Fruit fly (Drosophila melanogaster) whole organism, embryonic: ENCODE data around the gene mRpL15.

Experiments
- B-H1 ChIP-seq: fragments of 200-800 bp; sonication (Bioruptor generic); IDR thresholded peaks from 3 replicates; pipeline ENCODE4 v1.3.6; 2022; ENCODE audit warnings: missing biosample characterization, missing genetic modification characterization
- CG11456 ChIP-seq: fragments of 200-800 bp; sonication (Bioruptor generic); IDR thresholded peaks from 3 replicates; pipeline ENCODE4 v1.3.6; 2022; ENCODE audit warnings: missing biosample characterization, missing genetic modification characterization
- CG12299 ChIP-seq: fragments of 200-800 bp; sonication (Bioruptor generic); optimal IDR thresholded peaks from 2 replicates; lab custom pipeline; 2018; ENCODE audit warnings: missing biosample characterization, mild to moderate bottlenecking, missing genetic modification characterization
- CG12744 ChIP-seq: fragments of 200-800 bp; sonication (Bioruptor generic); optimal IDR thresholded peaks from 2 replicates; lab custom pipeline; 2016; ENCODE audit warnings: missing biosample characterization, missing genetic modification characterization
- CG12942 ChIP-seq: fragments of 200-800 bp; sonication (Bioruptor generic); optimal IDR thresholded peaks from 3 replicates; lab custom pipeline; 2016; ENCODE audit warnings: missing biosample characterization, missing genetic modification characterization
- CG13123 ChIP-seq: fragments of 200-800 bp; sonication (Bioruptor generic); optimal IDR thresholded peaks from 2 replicates; lab custom pipeline; 2016; ENCODE audit warnings: missing biosample characterization, missing genetic modification characterization
- CG14965 ChIP-seq: fragments of 200-800 bp; sonication (Bioruptor generic); optimal IDR thresholded peaks from 2 replicates; lab custom pipeline; 2016; ENCODE audit warnings: missing biosample characterization, missing genetic modification characterization, borderline replicate concordance
- CG15269 ChIP-seq: fragments of 200-800 bp; sonication (Bioruptor generic); optimal IDR thresholded peaks from 2 replicates; lab custom pipeline; 2018; ENCODE audit warnings: missing biosample characterization, mild to moderate bottlenecking, missing genetic modification characterization, moderate library complexity
- CG15601 ChIP-seq: fragments of 200-800 bp; sonication (Bioruptor generic); optimal IDR thresholded peaks from 3 replicates; lab custom pipeline; 2019; ENCODE audit warnings: missing biosample characterization, mild to moderate bottlenecking, missing genetic modification characterization, moderate library complexity
- CG16779 ChIP-seq: fragments of 200-800 bp; sonication (Bioruptor generic); IDR thresholded peaks from 2 replicates; pipeline ENCODE4 v1.3.6; 2022; ENCODE audit warnings: missing biosample characterization, missing genetic modification characterization
- CG31224 ChIP-seq: fragments of 200-800 bp; sonication (Bioruptor generic); IDR thresholded peaks from 2 replicates; pipeline ENCODE4 v1.3.6; 2022; ENCODE audit warnings: missing biosample characterization, missing genetic modification characterization
- CG31365 ChIP-seq: fragments of 200-800 bp; sonication (Bioruptor generic); optimal IDR thresholded peaks from 2 replicates; lab custom pipeline; 2018; ENCODE audit warnings: missing biosample characterization, mild to moderate bottlenecking, missing genetic modification characterization
- CG32767 ChIP-seq: fragments of 200-800 bp; sonication (Bioruptor generic); IDR thresholded peaks from 2 replicates; pipeline ENCODE4 v1.3.6; 2022; ENCODE audit warnings: missing biosample characterization, missing genetic modification characterization
- CG4730 ChIP-seq: fragments of 200-800 bp; sonication (Bioruptor generic); IDR thresholded peaks from 2 replicates; pipeline ENCODE4 v1.3.6; 2022; ENCODE audit warnings: missing biosample characterization, missing genetic modification characterization
- CG5180 ChIP-seq: fragments of 200-800 bp; sonication (Bioruptor generic); optimal IDR thresholded peaks from 3 replicates; lab custom pipeline; 2017; ENCODE audit warnings: missing biosample characterization, missing genetic modification characterization, mild to moderate bottlenecking, moderate library complexity, missing genetic modification reagents
- CG7556 ChIP-seq: fragments of 200-800 bp; sonication (Bioruptor generic); optimal IDR thresholded peaks from 2 replicates; lab custom pipeline; 2017; ENCODE audit warnings: missing biosample characterization, mild to moderate bottlenecking, missing genetic modification characterization
- CG8281 ChIP-seq: fragments of 200-800 bp; sonication (Bioruptor generic); optimal IDR thresholded peaks from 2 replicates; lab custom pipeline; 2018; ENCODE audit warnings: missing biosample characterization, mild to moderate bottlenecking, missing genetic modification characterization, moderate library complexity
- CG9215 ChIP-seq: fragments of 200-800 bp; sonication (Bioruptor generic); IDR thresholded peaks from 2 replicates; pipeline ENCODE4 v1.3.6; 2022; ENCODE audit warnings: missing biosample characterization, missing genetic modification characterization
- CG9817 ChIP-seq: fragments of 200-800 bp; sonication (Bioruptor generic); optimal IDR thresholded peaks from 2 replicates; lab custom pipeline; 2018; ENCODE audit warnings: missing biosample characterization, mild to moderate bottlenecking, missing genetic modification characterization, moderate library complexity
- CkIIα-i1 ChIP-seq: fragments of 200-800 bp; sonication (Bioruptor generic); IDR thresholded peaks from 2 replicates; pipeline ENCODE4 v1.3.6; 2022; ENCODE audit warnings: missing biosample characterization, missing genetic modification characterization
- Drgx ChIP-seq: fragments of 200-800 bp; sonication (Bioruptor generic); IDR thresholded peaks from 2 replicates; pipeline ENCODE4 v1.3.6; 2022; ENCODE audit warnings: missing biosample characterization, missing genetic modification characterization
- HLH54F ChIP-seq: fragments of 200-800 bp; sonication (Bioruptor generic); optimal IDR thresholded peaks from 3 replicates; lab custom pipeline; 2016; ENCODE audit warnings: missing biosample characterization, missing genetic modification characterization
- HLHmδ ChIP-seq: fragments of 200-800 bp; sonication (Bioruptor generic); optimal IDR thresholded peaks from 2 replicates; lab custom pipeline; 2018; ENCODE audit warnings: missing biosample characterization, mild to moderate bottlenecking, missing genetic modification characterization, moderate library complexity
- Hand ChIP-seq: fragments of 200-800 bp; sonication (Bioruptor generic); optimal IDR thresholded peaks from 2 replicates; lab custom pipeline; 2017; ENCODE audit warnings: mild to moderate bottlenecking, missing biosample characterization, missing genetic modification reagents, missing genetic modification characterization
- Hey ChIP-seq: fragments of 200-800 bp; sonication (Bioruptor generic); optimal IDR thresholded peaks from 3 replicates; lab custom pipeline; 2018; ENCODE audit warnings: missing biosample characterization, mild to moderate bottlenecking, missing genetic modification characterization
- Med ChIP-seq: fragments of 200-800 bp; sonication (Bioruptor generic); peaks from one replicate; lab custom pipeline; 2016; ENCODE audit warnings: missing biosample characterization, missing genetic modification characterization, mild to moderate bottlenecking, inconsistent platforms, moderate library complexity
- Neu2 ChIP-seq: fragments of 200-800 bp; sonication (Bioruptor generic); optimal IDR thresholded peaks from 3 replicates; lab custom pipeline; 2016; ENCODE audit warnings: missing biosample characterization, missing genetic modification characterization, borderline replicate concordance
- Rfx ChIP-seq: fragments of 200-800 bp; sonication (Bioruptor generic); IDR thresholded peaks from 2 replicates; pipeline ENCODE4 v1.3.6; 2022; ENCODE audit warnings: missing biosample characterization, missing genetic modification characterization
- Six4 ChIP-seq: fragments of 200-800 bp; sonication (Bioruptor generic); optimal IDR thresholded peaks from 2 replicates; lab custom pipeline; 2016; ENCODE audit warnings: missing biosample characterization, missing genetic modification characterization
- Sox100B ChIP-seq: fragments of 200-800 bp; sonication (Bioruptor generic); optimal IDR thresholded peaks from 3 replicates; lab custom pipeline; 2018; ENCODE audit warnings: missing biosample characterization, mild to moderate bottlenecking, missing genetic modification characterization
- Spps ChIP-seq: fragments of 200-800 bp; sonication (Bioruptor generic); optimal IDR thresholded peaks from 2 replicates; lab custom pipeline; 2018; ENCODE audit warnings: missing biosample characterization, mild to moderate bottlenecking, missing genetic modification characterization
- Tbp ChIP-seq: fragments of >200 bp; optimal IDR thresholded peaks from 2 replicates; lab custom pipeline; 2018; ENCODE audit warnings: missing biosample characterization, missing genetic modification characterization
- Xbp1 ChIP-seq: fragments of 200-800 bp; sonication (Bioruptor generic); optimal IDR thresholded peaks from 3 replicates; lab custom pipeline; 2016; ENCODE audit warnings: missing biosample characterization, mild to moderate bottlenecking, missing genetic modification characterization
- ase ChIP-seq: fragments of 200-800 bp; sonication (Bioruptor generic); IDR thresholded peaks from 3 replicates; pipeline ENCODE4 v1.3.6; 2022; ENCODE audit warnings: missing biosample characterization, missing genetic modification characterization
- caup ChIP-seq: fragments of 200-800 bp; sonication (Bioruptor generic); optimal IDR thresholded peaks from 3 replicates; lab custom pipeline; 2017; ENCODE audit warnings: missing biosample characterization, mild to moderate bottlenecking, missing genetic modification characterization, moderate library complexity; ENCODE audit not compliant: severe bottlenecking
- dm ChIP-seq: fragments of 200-800 bp; sonication (Bioruptor generic); optimal IDR thresholded peaks from 3 replicates; lab custom pipeline; 2016; ENCODE audit warnings: missing biosample characterization, missing genetic modification characterization
- gcm2 ChIP-seq: fragments of 200-800 bp; sonication (Bioruptor generic); optimal IDR thresholded peaks from 2 replicates; lab custom pipeline; 2016; ENCODE audit warnings: missing biosample characterization, missing genetic modification characterization
- ham ChIP-seq: fragments of 200-800 bp; sonication (Bioruptor generic); IDR thresholded peaks from 2 replicates; pipeline ENCODE4 v1.3.6; 2022; ENCODE audit warnings: missing biosample characterization, missing genetic modification characterization
- klu ChIP-seq: fragments of 200-800 bp; sonication (Bioruptor generic); IDR thresholded peaks from 2 replicates; pipeline ENCODE4 v1.3.6; 2022; ENCODE audit warnings: missing biosample characterization, missing genetic modification characterization
- lilli ChIP-seq: fragments of 200-800 bp; sonication (Bioruptor generic); optimal IDR thresholded peaks from 3 replicates; lab custom pipeline; 2016; ENCODE audit warnings: missing biosample characterization, missing genetic modification characterization
- oc ChIP-seq: fragments of 200-800 bp; sonication (Bioruptor generic); optimal IDR thresholded peaks from 2 replicates; lab custom pipeline; 2018; ENCODE audit warnings: missing biosample characterization, mild to moderate bottlenecking, missing genetic modification characterization, moderate library complexity
- sens-2 ChIP-seq: fragments of 200-800 bp; sonication (Bioruptor generic); IDR thresholded peaks from 2 replicates; pipeline ENCODE4 v1.3.6; 2022; ENCODE audit warnings: missing biosample characterization, missing genetic modification characterization
- sisA ChIP-seq: fragments of 200-800 bp; sonication (Bioruptor generic); IDR thresholded peaks from 2 replicates; pipeline ENCODE4 v1.3.6; 2022; ENCODE audit warnings: missing biosample characterization, missing genetic modification characterization
- slbo ChIP-seq: fragments of 200-800 bp; sonication (Bioruptor generic); IDR thresholded peaks from 2 replicates; pipeline ENCODE4 v1.3.6; 2022; ENCODE audit warnings: missing biosample characterization, missing genetic modification characterization
- sob ChIP-seq: fragments of 200-800 bp; sonication (Bioruptor generic); IDR thresholded peaks from 2 replicates; pipeline ENCODE4 v1.3.6; 2022; ENCODE audit warnings: missing biosample characterization, missing genetic modification characterization
- sug ChIP-seq: fragments of 200-800 bp; optimal IDR thresholded peaks from 2 replicates; lab custom pipeline; 2019; ENCODE audit warnings: missing biosample characterization, mild to moderate bottlenecking, missing genetic modification characterization, moderate library complexity
- unc-4 ChIP-seq: fragments of 200-800 bp; sonication (Bioruptor generic); IDR thresholded peaks from 2 replicates; pipeline ENCODE4 v1.3.6; 2022; ENCODE audit warnings: missing biosample characterization, missing genetic modification characterization; ENCODE audit not compliant: partially characterized antibody
- usp ChIP-seq: fragments of >200 bp; optimal IDR thresholded peaks from 2 replicates; lab custom pipeline; 2017; ENCODE audit warnings: missing biosample characterization, missing genetic modification characterization
- vvl ChIP-seq: fragments of 200-800 bp; sonication (Bioruptor generic); IDR thresholded peaks from 2 replicates; pipeline ENCODE4 v1.3.6; 2022; ENCODE audit warnings: missing biosample characterization, missing genetic modification characterization
- yki ChIP-seq: fragments of >200 bp; optimal IDR thresholded peaks from 3 replicates; lab custom pipeline; 2018

Gene mRpL15

DNA sequence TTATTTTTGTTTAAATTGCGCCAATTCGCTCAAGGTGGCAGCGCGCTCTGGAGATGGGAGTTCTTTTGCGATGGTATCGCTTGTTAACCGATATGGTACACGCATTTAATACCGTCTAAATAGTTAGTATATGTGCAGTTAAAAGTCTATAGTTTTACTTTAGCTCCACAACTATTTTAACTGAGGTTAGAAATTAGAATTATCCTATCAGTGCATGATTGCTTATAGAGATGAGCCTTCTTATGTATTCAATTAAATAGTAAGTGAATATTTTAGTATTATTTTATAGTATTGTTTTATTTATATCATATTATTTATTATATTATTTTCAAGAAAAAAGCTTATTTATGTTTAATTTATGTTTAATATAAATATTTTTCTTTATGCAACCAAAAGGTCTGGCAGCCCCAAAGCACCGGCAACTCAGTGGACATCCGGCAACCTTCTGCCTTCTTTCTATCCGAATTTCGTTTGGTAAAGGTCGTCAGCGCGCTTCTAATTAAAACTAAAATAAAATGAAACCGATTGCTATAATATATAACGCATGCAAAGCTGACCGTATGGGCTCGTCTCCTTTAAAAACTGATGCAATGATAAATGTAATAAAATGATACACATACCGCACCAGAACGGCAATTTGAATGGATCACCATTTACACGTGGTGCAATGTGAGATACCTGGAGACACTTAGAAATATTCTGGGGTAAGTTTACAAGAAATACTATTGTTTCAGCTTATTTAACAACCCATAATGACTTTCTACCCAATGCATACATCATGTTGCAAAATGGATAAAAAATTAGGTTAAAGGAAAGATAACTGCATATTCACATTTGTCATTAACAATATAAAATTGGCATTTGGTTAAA lies 17.0 kb upstream of the mRpL15 start, which contains the start of gene CG5199 (continued):
- TF ChIP-seq vvl (GFP tag; lab: Robert Waterston, UW) = peak; percentile 65
- TF ChIP-seq CG9215 = peak; percentile 80
- TF ChIP-seq CG4730 (GFP tag; lab: Robert Waterston, UW) = peak; percentile 54
- TF ChIP-seq usp (GFP tag; lab: Kevin White, UChicago) = no peak
- TF ChIP-seq sug (tag; lab: Kevin White, UChicago) = peak; percentile 57
- TF ChIP-seq CG13123 (GFP tag; lab: Kevin White, UChicago) = no peak
- no peak for TF ChIP-seq Hey (tag; lab: Kevin White, UChicago)
- TF ChIP-seq B-H1 = peak; percentile 32; the same call in 2 of the 3 replicates
- no peak for TF ChIP-seq ase
- peak; percentile 73 for TF ChIP-seq unc-4 (GFP tag; lab: Robert Waterston, UW)
- TF ChIP-seq Spps (tag; lab: Kevin White, UChicago) = peak; percentile 26
- peak; percentile 79 for TF ChIP-seq CG9817 (tag; lab: Kevin White, UChicago)
- TF ChIP-seq CG14965 (GFP tag; lab: Kevin White, UChicago) = no peak
- peak; percentile 57; the same call in 1 of the 3 replicates for TF ChIP-seq CG11456
- TF ChIP-seq klu = peak; percentile 35; the same call in 1 of the 2 replicates
- peak; percentile 69 for TF ChIP-seq Sox100B (GFP tag; lab: Kevin White, UChicago)
- peak; percentile 63 for TF ChIP-seq caup (GFP tag; lab: Kevin White, UChicago)
- no peak for TF ChIP-seq yki (lab: Kevin White, UChicago)
- no peak for TF ChIP-seq CG12744 (GFP tag; lab: Kevin White, UChicago)
- no peak for TF ChIP-seq CkIIα-i1 (GFP tag; lab: Robert Waterston, UW)
- TF ChIP-seq CG31224 = peak; percentile 42; the same call in 1 of the 2 replicates
- no peak for TF ChIP-seq HLHmδ (GFP tag; lab: Kevin White, UChicago)
- no peak for TF ChIP-seq Neu2 (GFP tag; lab: Kevin White, UChicago)
- no peak for TF ChIP-seq CG5180 (GFP tag; lab: Kevin White, UChicago)
- peak; percentile 31 for TF ChIP-seq Tbp (GFP tag; lab: Kevin White, UChicago)
- peak; percentile 45 for TF ChIP-seq CG12299
- peak; percentile 25 for TF ChIP-seq HLH54F (GFP tag; lab: Kevin White, UChicago)
- TF ChIP-seq CG15269 (tag; lab: Kevin White, UChicago) = peak; percentile 58
- no peak for TF ChIP-seq sob (GFP tag; lab: Robert Waterston, UW)
- TF ChIP-seq sisA (GFP tag; lab: Robert Waterston, UW) = peak; percentile 49
- TF ChIP-seq CG31365 (tag; lab: Kevin White, UChicago) = no peak
- TF ChIP-seq CG7556 (GFP tag; lab: Kevin White, UChicago) = peak; percentile 75
- no peak for TF ChIP-seq CG16779
- TF ChIP-seq CG32767 (GFP tag; lab: Robert Waterston, UW) = peak; percentile 49; the same call in 1 of the 2 replicates
- TF ChIP-seq ham (GFP tag; lab: Robert Waterston, UW) = no peak
- peak; percentile 64 for TF ChIP-seq Xbp1 (GFP tag; lab: Kevin White, UChicago)
- peak; percentile 10 for TF ChIP-seq lilli (GFP tag; lab: Kevin White, UChicago)
- TF ChIP-seq Hand = no peak
- no peak for TF ChIP-seq oc (tag; lab: Kevin White, UChicago)
- peak; percentile 65 for TF ChIP-seq CG15601
- TF ChIP-seq gcm2 = no peak
- peak; percentile 87 for TF ChIP-seq dm (GFP tag; lab: Kevin White, UChicago)
- peak; percentile 67 for TF ChIP-seq Rfx
- no peak for TF ChIP-seq sens-2
- TF ChIP-seq Med (GFP tag; lab: Kevin White, UChicago) = peak; percentile 56
- 0 out of 2 replicates have a peak, but pooled peaks have one; percentile 28 for TF ChIP-seq Drgx (GFP tag; lab: Robert Waterston, UW)
- TF ChIP-seq Six4 (GFP tag; lab: Kevin White, UChicago) = peak; percentile 43
- peak; percentile 17 for TF ChIP-seq CG8281 (tag; lab: Kevin White, UChicago)
- peak; percentile 63 for TF ChIP-seq slbo (GFP tag; lab: Robert Waterston, UW)
- TF ChIP-seq CG12942 (GFP tag; lab: Kevin White, UChicago) = peak; percentile 50
